Fruit fly (Drosophila melanogaster) whole organism, embryonic: ENCODE measurements around the gene upSET.

Experiments
- Awh ChIP-seq: fragments of 200-800 bp; sonication (Bioruptor generic); IDR thresholded peaks from 2 replicates; pipeline ENCODE4, ENCODE4 v1.3.6; 2022; ENCODE audit warnings: missing biosample characterization, missing genetic modification characterization
- CG11456 ChIP-seq: fragments of 200-800 bp; sonication (Bioruptor generic); IDR thresholded peaks from 3 replicates; pipeline ENCODE4 v1.3.6; 2022; ENCODE audit warnings: missing biosample characterization, missing genetic modification characterization
- CG12071 ChIP-seq: fragments of 200-800 bp; sonication (Bioruptor generic); optimal IDR thresholded peaks from 3 replicates; lab custom pipeline; 2018; ENCODE audit warnings: missing biosample characterization, mild to moderate bottlenecking, missing genetic modification characterization
- CG13123 ChIP-seq: fragments of 200-800 bp; sonication (Bioruptor generic); optimal IDR thresholded peaks from 2 replicates; lab custom pipeline; 2016; ENCODE audit warnings: missing biosample characterization, missing genetic modification characterization
- CG13296 ChIP-seq: fragments of 200-800 bp; sonication (Bioruptor generic); optimal IDR thresholded peaks from 3 replicates; lab custom pipeline; 2018; ENCODE audit warnings: missing biosample characterization, mild to moderate bottlenecking, missing genetic modification characterization
- CG13894 ChIP-seq: fragments of 200-800 bp; sonication (Bioruptor generic); optimal IDR thresholded peaks from 3 replicates; lab custom pipeline; 2018; ENCODE audit warnings: missing biosample characterization, mild to moderate bottlenecking, missing genetic modification characterization, moderate library complexity
- CG15011 ChIP-seq: fragments of 200-800 bp; sonication (Bioruptor generic); optimal IDR thresholded peaks from 3 replicates; lab custom pipeline; 2018; ENCODE audit warnings: missing biosample characterization, mild to moderate bottlenecking, missing genetic modification characterization
- CG2129 ChIP-seq: fragments of 200-800 bp; sonication (Bioruptor generic); IDR thresholded peaks from 2 replicates; pipeline ENCODE4 v1.3.6; 2022; ENCODE audit warnings: missing biosample characterization, missing genetic modification characterization; ENCODE audit not compliant: partially characterized antibody
- CG2199 ChIP-seq: fragments of 200-800 bp; sonication (Bioruptor generic); IDR thresholded peaks from 3 replicates; pipeline ENCODE4 v1.3.6; 2022; ENCODE audit warnings: missing biosample characterization, missing genetic modification characterization
- CG2712 ChIP-seq: fragments of 200-800 bp; optimal IDR thresholded peaks from 3 replicates; lab custom pipeline; 2019; ENCODE audit warnings: missing biosample characterization, mild to moderate bottlenecking, missing genetic modification characterization, moderate library complexity
- CG2889 ChIP-seq: fragments of 200-800 bp; sonication (Bioruptor generic); IDR thresholded peaks from 3 replicates; pipeline ENCODE4 v1.3.6; 2022; ENCODE audit warnings: missing biosample characterization, missing genetic modification characterization
- CG33213 ChIP-seq: fragments of 200-800 bp; sonication (Bioruptor generic); optimal IDR thresholded peaks from 3 replicates; lab custom pipeline; 2016; ENCODE audit warnings: missing biosample characterization, missing genetic modification characterization
- CG34224 ChIP-seq: fragments of 200-800 bp; sonication (Bioruptor generic); IDR thresholded peaks from 3 replicates; pipeline ENCODE4 v1.3.6; 2022; ENCODE audit warnings: missing biosample characterization, missing genetic modification characterization; ENCODE audit not compliant: partially characterized antibody
- CG5953 ChIP-seq: fragments of 200-800 bp; sonication (Bioruptor generic); IDR thresholded peaks from 2 replicates; pipeline ENCODE4 v1.3.6; 2022; ENCODE audit warnings: missing biosample characterization, missing genetic modification characterization
- CG7963 ChIP-seq: fragments of 200-800 bp; sonication (Bioruptor generic); IDR thresholded peaks from 3 replicates; pipeline ENCODE4 v1.3.6; 2022; ENCODE audit warnings: missing biosample characterization, missing genetic modification characterization; ENCODE audit not compliant: partially characterized antibody
- CG8281 ChIP-seq: fragments of 200-800 bp; sonication (Bioruptor generic); optimal IDR thresholded peaks from 2 replicates; lab custom pipeline; 2018; ENCODE audit warnings: missing biosample characterization, mild to moderate bottlenecking, missing genetic modification characterization, moderate library complexity
- CG9727 ChIP-seq: fragments of 200-800 bp; sonication (Bioruptor generic); optimal IDR thresholded peaks from 3 replicates; lab custom pipeline; 2017; ENCODE audit warnings: missing biosample characterization, mild to moderate bottlenecking, missing genetic modification characterization
- CrebB ChIP-seq: fragments of 200-800 bp; sonication (Bioruptor generic); optimal IDR thresholded peaks from 3 replicates; lab custom pipeline; 2018; ENCODE audit warnings: missing biosample characterization, mild to moderate bottlenecking, missing genetic modification characterization
- ERR ChIP-seq: fragments of 200-800 bp; sonication (Bioruptor generic); optimal IDR thresholded peaks from 2 replicates; lab custom pipeline; 2016; ENCODE audit warnings: missing biosample characterization, missing genetic modification characterization
- Hr3 ChIP-seq: fragments of 200-800 bp; sonication (Bioruptor generic); optimal IDR thresholded peaks from 3 replicates; lab custom pipeline; 2016; ENCODE audit warnings: missing biosample characterization, missing genetic modification characterization
- Hr39 ChIP-seq: fragments of >200 bp; optimal IDR thresholded peaks from 2 replicates; lab custom pipeline; 2017
- Hr78 ChIP-seq, 2 experiments: fragments of 200-800 bp in 1 of 2; fragments of >200 bp in 1 of 2; sonication (Bioruptor generic) in 1 of 2; optimal IDR thresholded peaks; 2 replicates each; lab custom pipeline; 2017 to 2019; ENCODE audit warnings: missing biosample characterization in 2 of 2, missing genetic modification characterization in 2 of 2, mild to moderate bottlenecking in 1 of 2, moderate library complexity in 1 of 2
- Mrtf ChIP-seq: fragments of 200-800 bp; sonication (Bioruptor generic); IDR thresholded peaks from 3 replicates; pipeline ENCODE4 v1.3.6; 2022; ENCODE audit warnings: missing biosample characterization, missing genetic modification characterization
- NFAT ChIP-seq: fragments of 200-800 bp; sonication (Bioruptor generic); IDR thresholded peaks from 2 replicates; pipeline ENCODE4 v1.3.6; 2022; ENCODE audit warnings: missing biosample characterization, missing genetic modification characterization
- Pdp1 ChIP-seq, 2 experiments: fragments of 200-800 bp; sonication (Bioruptor generic); optimal IDR thresholded peaks; 3 replicates each; lab custom pipeline; 2016; ENCODE audit warnings: missing biosample characterization in 2 of 2, missing genetic modification characterization in 2 of 2, mild to moderate bottlenecking in 1 of 2, moderate library complexity in 1 of 2
- Poxn ChIP-seq: fragments of 200-800 bp; sonication (Bioruptor generic); IDR thresholded peaks from 2 replicates; pipeline ENCODE4 v1.3.6; 2022; ENCODE audit warnings: missing biosample characterization, missing genetic modification characterization
- Sin3A ChIP-seq: fragments of >200 bp; optimal IDR thresholded peaks from 2 replicates; lab custom pipeline; 2018
- Stat92E ChIP-seq, 3 experiments: fragments of >200 bp in 2 of 3; fragments of 200-800 bp in 1 of 3; sonication (Bioruptor generic) in 1 of 3; optimal IDR thresholded peaks; 2 replicates each; lab custom pipeline; 2017 to 2019; ENCODE audit warnings: missing biosample characterization in 3 of 3, missing genetic modification characterization in 3 of 3, mild to moderate bottlenecking in 1 of 3, moderate library complexity in 1 of 3
- Xrp1 ChIP-seq: fragments of 200-800 bp; sonication (Bioruptor generic); IDR thresholded peaks from 2 replicates; pipeline ENCODE4 v1.3.6; 2022; ENCODE audit warnings: missing biosample characterization, missing genetic modification characterization
- ac ChIP-seq: fragments of 200-800 bp; sonication (Bioruptor generic); optimal IDR thresholded peaks from 3 replicates; lab custom pipeline; 2017; ENCODE audit warnings: missing biosample characterization, mild to moderate bottlenecking, missing genetic modification characterization
- ara ChIP-seq: fragments of 200-800 bp; sonication (Bioruptor generic); IDR thresholded peaks from 2 replicates; pipeline ENCODE4 v1.3.6; 2022; ENCODE audit warnings: missing biosample characterization, missing genetic modification characterization
- bcd ChIP-seq: fragments of 200-800 bp; sonication (Bioruptor generic); optimal IDR thresholded peaks from 2 replicates; lab custom pipeline; 2017; ENCODE audit warnings: missing biosample characterization, mild to moderate bottlenecking, missing genetic modification characterization
- btn ChIP-seq: fragments of 200-800 bp; sonication (Bioruptor generic); optimal IDR thresholded peaks from 2 replicates; lab custom pipeline; 2016; ENCODE audit warnings: missing biosample characterization, missing genetic modification characterization
- chm ChIP-seq: fragments of 200-800 bp; sonication (Bioruptor generic); IDR thresholded peaks from 2 replicates; pipeline ENCODE4 v1.3.6; 2022; ENCODE audit warnings: missing biosample characterization, missing genetic modification characterization
- dimm ChIP-seq: fragments of 200-800 bp; sonication (Bioruptor generic); IDR thresholded peaks from 2 replicates; pipeline ENCODE4 v1.3.6; 2022; ENCODE audit warnings: missing biosample characterization, missing genetic modification characterization
- dysf ChIP-seq: fragments of 200-800 bp; sonication (Bioruptor generic); IDR thresholded peaks from 3 replicates; pipeline ENCODE4 v1.3.6; 2022; ENCODE audit warnings: missing biosample characterization, missing genetic modification characterization
- emc ChIP-seq: fragments of 200-800 bp; sonication (Bioruptor generic); optimal IDR thresholded peaks from 2 replicates; lab custom pipeline; 2016; ENCODE audit warnings: missing biosample characterization, missing genetic modification characterization
- exex ChIP-seq: fragments of 200-800 bp; sonication (Bioruptor generic); optimal IDR thresholded peaks from 4 replicates; lab custom pipeline; 2018; ENCODE audit warnings: missing biosample characterization, mild to moderate bottlenecking, missing genetic modification characterization, moderate library complexity
- eyg ChIP-seq: fragments of 200-800 bp; sonication (Bioruptor generic); optimal IDR thresholded peaks from 3 replicates; lab custom pipeline; 2016; ENCODE audit warnings: missing biosample characterization, missing genetic modification characterization
- fd3F ChIP-seq: fragments of 200-800 bp; sonication (Bioruptor generic); optimal IDR thresholded peaks from 2 replicates; lab custom pipeline; 2018; ENCODE audit warnings: missing biosample characterization, mild to moderate bottlenecking, missing genetic modification characterization, moderate library complexity
- hb ChIP-seq: fragments of 200-800 bp; sonication (Bioruptor generic); IDR thresholded peaks from 3 replicates; pipeline ENCODE4 v1.3.6; 2022; ENCODE audit warnings: missing biosample characterization, missing genetic modification characterization; ENCODE audit not compliant: partially characterized antibody
- jigr1 ChIP-seq: fragments of 200-800 bp; sonication (Bioruptor generic); IDR thresholded peaks from 3 replicates; pipeline ENCODE4 v1.3.6; 2022; ENCODE audit warnings: missing biosample characterization, missing genetic modification characterization
- p53 ChIP-seq: fragments of 200-800 bp; sonication (Bioruptor generic); optimal IDR thresholded peaks from 2 replicates; lab custom pipeline; 2016; ENCODE audit warnings: missing biosample characterization, missing genetic modification characterization
- repo ChIP-seq: fragments of 200-800 bp; sonication (Bioruptor generic); optimal IDR thresholded peaks from 2 replicates; lab custom pipeline; 2016; ENCODE audit warnings: missing biosample characterization, missing genetic modification characterization
- sim ChIP-seq: fragments of 200-800 bp; sonication (Bioruptor generic); IDR thresholded peaks from 2 replicates; pipeline ENCODE4 v1.3.6; 2022; ENCODE audit warnings: missing biosample characterization, missing genetic modification characterization
- slou ChIP-seq: fragments of 200-800 bp; sonication (Bioruptor generic); optimal IDR thresholded peaks from 3 replicates; lab custom pipeline; 2016; ENCODE audit warnings: missing biosample characterization, missing genetic modification characterization
- tgo ChIP-seq: fragments of 200-800 bp; sonication (Bioruptor generic); IDR thresholded peaks from 3 replicates; pipeline ENCODE4 v1.3.6; 2022; ENCODE audit warnings: missing biosample characterization, missing genetic modification characterization
- tio ChIP-seq: fragments of 200-800 bp; sonication (Bioruptor generic); optimal IDR thresholded peaks from 2 replicates; lab custom pipeline; 2017; ENCODE audit warnings: missing biosample characterization, missing genetic modification characterization, inconsistent platforms
- tna ChIP-seq: fragments of 200-800 bp; sonication (Bioruptor generic); IDR thresholded peaks from 2 replicates; pipeline ENCODE4 v1.3.6; 2022; ENCODE audit warnings: missing biosample characterization, missing genetic modification characterization; ENCODE audit not compliant: partially characterized antibody
- unc-4 ChIP-seq: fragments of 200-800 bp; sonication (Bioruptor generic); IDR thresholded peaks from 2 replicates; pipeline ENCODE4 v1.3.6; 2022; ENCODE audit warnings: missing biosample characterization, missing genetic modification characterization; ENCODE audit not compliant: partially characterized antibody
- wor ChIP-seq: fragments of 200-800 bp; sonication (Bioruptor generic); IDR thresholded peaks from 2 replicates; pipeline ENCODE4 v1.3.6; 2022; ENCODE audit warnings: missing biosample characterization, missing genetic modification characterization

The upSET gene

dm6 chr3L:13957212-13957668 lies 44.7 kb upstream of the upSET start (continued):
- no peak for TF ChIP-seq CG2129 (GFP tag; lab: Robert Waterston, UW)
- TF ChIP-seq CG13894 (tag; lab: Kevin White, UChicago), result no peak
- no peak for TF ChIP-seq Stat92E (GFP tag; optimal IDR thresholded peaks at IDR 0.05; lab: Kevin White, UChicago)
- TF ChIP-seq jigr1 (GFP tag; lab: Robert Waterston, UW), result peak; percentile 39; the same call in 1 of the 3 replicates
- TF ChIP-seq CG13123 (GFP tag; lab: Kevin White, UChicago), result no peak
- TF ChIP-seq bcd, result peak; percentile 70
- TF ChIP-seq ERR, result no peak
- TF ChIP-seq Hr78 (GFP tag; optimal IDR thresholded peaks at IDR 0.05; lab: Kevin White, UChicago), result peak in 1 of 2 experiments; percentile 42
- TF ChIP-seq Awh (GFP tag; lab: Robert Waterston, UW), result 0 out of 2 replicates have a peak, but pooled peaks have one; percentile 5
- no peak for TF ChIP-seq hb
- peak; percentile 35 for TF ChIP-seq wor (GFP tag; lab: Robert Waterston, UW)
- TF ChIP-seq exex (tag; lab: Kevin White, UChicago), result peak; percentile 16
- TF ChIP-seq ara (GFP tag; lab: Robert Waterston, UW), result peak; percentile 38; the same call in 1 of the 2 replicates
- TF ChIP-seq CG7963 (GFP tag; lab: Robert Waterston, UW), result no peak
- no peak for TF ChIP-seq btn (GFP tag; lab: Kevin White, UChicago)
- TF ChIP-seq CG12071 (GFP tag; lab: Kevin White, UChicago), result no peak
- TF ChIP-seq tio, result peak; percentile 78
- peak; percentile 55 for TF ChIP-seq tgo (GFP tag; lab: Robert Waterston, UW)
- TF ChIP-seq dysf, result peak; percentile 51
- peak; percentile 44 for TF ChIP-seq CG15011 (GFP tag; lab: Kevin White, UChicago)
- no peak for TF ChIP-seq Hr39 (lab: Kevin White, UChicago)
- TF ChIP-seq slou (GFP tag; lab: Kevin White, UChicago), result peak; percentile 3
- no peak for TF ChIP-seq Sin3A (lab: Kevin White, UChicago)
- TF ChIP-seq CG5953 (GFP tag; lab: Robert Waterston, UW), result no peak
- no peak for TF ChIP-seq emc (GFP tag; lab: Kevin White, UChicago)
- no peak for TF ChIP-seq CG11456 (GFP tag; lab: Robert Waterston, UW)
- TF ChIP-seq CG2889, result no peak
- no peak for TF ChIP-seq CG34224 (GFP tag; lab: Robert Waterston, UW)
- no peak for TF ChIP-seq Poxn
- no peak for TF ChIP-seq ac
- TF ChIP-seq repo, result no peak
- peak; percentile 89 for TF ChIP-seq CG9727 (GFP tag; lab: Kevin White, UChicago)
- TF ChIP-seq NFAT, result 0 out of 2 replicates have a peak, but pooled peaks have one; percentile 28
- no peak for TF ChIP-seq CG2199 (GFP tag; lab: Robert Waterston, UW)
- peak; percentile 81 for TF ChIP-seq CG2712 (tag; lab: Kevin White, UChicago)
- peak; percentile 76 for TF ChIP-seq Hr3 (GFP tag; lab: Kevin White, UChicago)
- no peak for TF ChIP-seq dimm (GFP tag; lab: Robert Waterston, UW)
- no peak for TF ChIP-seq unc-4 (GFP tag; lab: Robert Waterston, UW)
- TF ChIP-seq CrebB (tag; lab: Kevin White, UChicago), result no peak
- no peak for TF ChIP-seq tna (GFP tag; lab: Robert Waterston, UW)
- no peak for TF ChIP-seq p53 (GFP tag; lab: Kevin White, UChicago)
- TF ChIP-seq fd3F (GFP tag; lab: Kevin White, UChicago), result peak; percentile 15
- no peak for TF ChIP-seq CG33213
- peak; percentile 73 for TF ChIP-seq Xrp1 (GFP tag; lab: Robert Waterston, UW)
- peak; percentile 15 for TF ChIP-seq CG13296 (GFP tag; lab: Kevin White, UChicago)
- TF ChIP-seq sim (GFP tag; lab: Robert Waterston, UW), result no peak
- peak; percentile 25 to 44 for TF ChIP-seq Pdp1 (GFP tag; optimal IDR thresholded peaks at IDR 0.05; lab: Kevin White, UChicago)
- no peak for TF ChIP-seq eyg (GFP tag; lab: Kevin White, UChicago)
- peak; percentile 39 for TF ChIP-seq CG8281 (tag; lab: Kevin White, UChicago)
- TF ChIP-seq Mrtf (GFP tag; lab: Robert Waterston, UW), result no peak
- no peak for TF ChIP-seq chm (GFP tag; lab: Robert Waterston, UW)
